Worm (Caenorhabditis elegans): Measurements from ENCODE around the gene srsx-35.

ce11 chrV:20703998-20704572 lies 22.9 kb downstream of the srsx-35 start, which contains the start of the genes F53F8.5 and F53F8.6:
- no peak for TF ChIP-seq elt-1 (tag; optimal IDR thresholded peaks at IDR 0.05)
- TF ChIP-seq ztf-11 (tag; optimal IDR thresholded peaks at IDR 0.05), result no peak
- TF ChIP-seq ceh-82 (tag; optimal IDR thresholded peaks at IDR 0.05), result no peak
- no peak for TF ChIP-seq blmp-1 (tag; optimal IDR thresholded peaks at IDR 0.05; ENCODE audit: insufficient read depth)
- no peak for TF ChIP-seq nhr-23 (tag; optimal IDR thresholded peaks at IDR 0.05)
- TF ChIP-seq nhr-21 (tag; optimal IDR thresholded peaks at IDR 0.05), result no peak
- peak; percentile 64 for TF ChIP-seq snpc-4 (tag; optimal IDR thresholded peaks at IDR 0.05)
- TF ChIP-seq nhr-237 (tag; optimal IDR thresholded peaks at IDR 0.05), result no peak
- peak; percentile 69 for TF ChIP-seq C34F6.9 (tag; optimal IDR thresholded peaks at IDR 0.05)
- no peak for TF ChIP-seq nhr-12 (tag; optimal IDR thresholded peaks at IDR 0.05)
- TF ChIP-seq nhr-77 (tag; optimal IDR thresholded peaks at IDR 0.05), result no peak
- TF ChIP-seq nhr-6 (tag; optimal IDR thresholded peaks at IDR 0.05), result no peak
- no peak for TF ChIP-seq aly-2 (tag; optimal IDR thresholded peaks at IDR 0.05)

Data from whole organism, L2 larva.